Worm (Caenorhabditis elegans) whole organism, mixed stage, embryonic: ENCODE data around the gene mdt-4.

ENCODE experiments used
- nhr-12 ChIP-seq: fragments of 150-350 bp; optimal IDR thresholded peaks from 2 replicates; lab custom pipeline; 2014; ENCODE audit warnings: missing biosample characterization, missing genetic modification characterization
- nhr-76 ChIP-seq: sonication (generic microtip); optimal IDR thresholded peaks from 2 replicates; lab custom pipeline; 2017; ENCODE audit warnings: missing biosample characterization, missing genetic modification characterization
- unc-39 ChIP-seq: fragments of 150-350 bp; optimal IDR thresholded peaks from 2 replicates; lab custom pipeline; 2014; ENCODE audit warnings: missing biosample characterization, missing genetic modification characterization
- unc-62 ChIP-seq: fragments of 150-350 bp; optimal IDR thresholded peaks from 2 replicates; lab custom pipeline; 2014; ENCODE audit warnings: missing biosample characterization, missing genetic modification reagents, missing genetic modification characterization

DNA sequence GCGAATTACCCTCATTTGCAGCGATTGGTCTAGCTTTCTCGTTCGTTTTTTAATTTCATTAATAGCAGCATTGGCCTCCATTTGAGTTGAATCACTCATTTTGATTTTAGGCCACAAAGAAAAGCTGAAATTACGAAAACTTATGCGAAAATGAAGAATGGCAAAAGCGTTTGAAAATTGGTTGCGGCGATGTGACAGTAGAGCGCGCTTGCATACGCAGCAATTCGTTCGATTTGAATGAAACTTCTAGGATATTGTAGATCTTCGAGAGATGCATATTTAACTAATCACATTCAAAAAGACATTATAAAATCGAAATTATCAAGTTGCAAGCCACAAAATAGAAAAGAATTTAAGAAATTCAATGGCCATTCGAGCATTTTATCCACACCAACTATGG, 16.0 kb upstream of the mdt-4 start, which contains the start of gene ulp-2:
- TF ChIP-seq unc-39: no peak
- TF ChIP-seq nhr-12: no peak
- TF ChIP-seq unc-62: no peak
- TF ChIP-seq nhr-76: no peak
